Worm (Caenorhabditis elegans): ENCODE measurements around the gene sre-49.
A peak's percentile ranks its signal among the peaks of the same experiment; 100 is the strongest.

The sre-49 gene

ce11 chrII:12323305-12323704, 4.7 kb downstream of the sre-49 start, which contains the start of gene sre-53:
Gene sre-53, minus strand, starts transcription at chrII:12323405.
- no peak for TF ChIP-seq skn-1 (tag; optimal IDR thresholded peaks at IDR 0.05)
- TF ChIP-seq ZK337.2 (GFP tag; IDR thresholded peaks at IDR 0.05): no peak
- TF ChIP-seq daf-19 (GFP tag; conservative IDR thresholded peaks at IDR 0.05): no peak
- TF ChIP-seq duxl-1 (tag; optimal IDR thresholded peaks at IDR 0.05; ENCODE audit: poor library complexity): no peak
- no peak for TF ChIP-seq Y5F2A.4 (GFP tag; optimal IDR thresholded peaks at IDR 0.05)
- TF ChIP-seq egl-43 (GFP tag; IDR thresholded peaks at IDR 0.05): no peak
- no peak for TF ChIP-seq fkh-10 (GFP tag; optimal IDR thresholded peaks at IDR 0.05)
- no peak for TF ChIP-seq saeg-2 (GFP tag; IDR thresholded peaks at IDR 0.05)
- TF ChIP-seq lir-3 (tag; optimal IDR thresholded peaks at IDR 0.05): no peak
- no peak for TF ChIP-seq lin-13 (GFP tag; optimal IDR thresholded peaks at IDR 0.05)
- no peak for TF ChIP-seq pha-4 (GFP tag; IDR thresholded peaks at IDR 0.05)
- no peak for TF ChIP-seq pha-4 (tag; optimal IDR thresholded peaks at IDR 0.05)
- no peak for TF ChIP-seq arid-1 (GFP tag; conservative IDR thresholded peaks at IDR 0.05)
- no peak for TF ChIP-seq zip-11 (GFP tag; IDR thresholded peaks at IDR 0.05)
- no peak for TF ChIP-seq unc-62 (GFP tag; optimal IDR thresholded peaks at IDR 0.05 in 1 of 2)
- no peak for TF ChIP-seq unc-62 (tag; optimal IDR thresholded peaks at IDR 0.05)

DNA sequence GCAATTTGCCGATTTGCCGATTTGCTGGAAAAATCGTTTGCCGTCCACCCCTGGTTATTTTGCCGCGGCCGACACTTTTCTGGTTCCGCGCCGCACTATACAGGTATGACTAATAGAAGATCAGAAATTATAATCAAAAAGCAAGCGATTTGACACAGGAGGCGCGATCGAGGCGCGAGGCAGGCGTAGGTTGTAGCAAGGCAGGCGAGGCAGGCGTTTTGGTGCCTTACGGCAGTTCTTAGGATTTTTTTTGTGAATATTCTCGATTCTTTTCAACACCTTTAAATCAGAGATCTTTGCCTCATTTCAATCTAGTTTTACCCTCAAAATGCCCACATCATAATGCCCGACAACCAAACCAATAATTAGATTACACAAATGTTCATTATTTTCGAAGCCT, 5.5 kb downstream of the sre-49 start, which contains the start of gene sre-56:
TSS of gene sre-56 (plus strand) at position 301 of the 400 bp plus-strand sequence.
- no peak for TF ChIP-seq lir-3 (tag; optimal IDR thresholded peaks at IDR 0.05)
- TF ChIP-seq aha-1 (tag): peak; percentile 51

DNA sequence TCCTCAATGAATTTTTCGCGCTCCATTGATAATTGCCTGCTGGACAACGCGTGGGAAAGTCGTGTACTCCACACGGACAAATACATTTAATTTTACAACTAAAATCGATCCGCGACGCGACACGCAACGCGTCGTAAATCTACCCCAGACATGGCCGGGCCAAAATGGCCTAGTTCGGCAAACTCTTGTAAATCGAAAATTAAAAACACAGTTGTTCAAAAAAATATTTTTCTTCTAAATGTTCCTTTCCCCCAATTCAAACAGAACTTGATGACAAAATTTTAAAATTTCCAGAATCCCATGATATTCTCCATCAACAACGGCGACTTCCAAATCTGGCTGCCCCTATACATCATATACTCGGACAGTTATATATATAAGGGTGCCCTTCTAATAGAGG, 10.4 kb downstream of the sre-49 start, which contains the start of gene sre-55:
TSS of gene sre-55 (plus strand) at position 301 of the 400 bp plus-strand sequence.
- TF ChIP-seq lin-39 (tag; optimal IDR thresholded peaks at IDR 0.05): no peak
- no peak for TF ChIP-seq nhr-11 (tag; optimal IDR thresholded peaks at IDR 0.05)
- no peak for TF ChIP-seq arid-1 (GFP tag; conservative IDR thresholded peaks at IDR 0.05)

ce11 chrII:12332624-12333023, 14.0 kb downstream of the sre-49 start, which contains the start of gene sre-54:
Gene sre-54, plus strand, starts transcription at chrII:12332924.
- TF ChIP-seq lin-39 (tag; optimal IDR thresholded peaks at IDR 0.05) (no peak), lin-38 (GFP tag; IDR thresholded peaks at IDR 0.05) (no peak), dpl-1 (GFP tag; optimal IDR thresholded peaks at IDR 0.05) (no peak), arid-1 (GFP tag; conservative IDR thresholded peaks at IDR 0.05) (no peak), mes-2 (tag; optimal IDR thresholded peaks at IDR 0.05; ENCODE audit: poor library complexity, severe bottlenecking) (no peak), ceh-32 (tag; optimal IDR thresholded peaks at IDR 0.05; ENCODE audit: poor library complexity) (no peak), sdz-12 (GFP tag; optimal IDR thresholded peaks at IDR 0.05) (no peak), nhr-76 (tag; optimal IDR thresholded peaks at IDR 0.05) (no peak), mxl-2 (GFP tag; conservative IDR thresholded peaks at IDR 0.05) (no peak), F37D6.2 (tag; optimal IDR thresholded peaks at IDR 0.05) (no peak)

ce11 chrII:12335430-12335829, 16.8 kb downstream of the sre-49 start, which contains the start of gene sre-52:
Gene sre-52, plus strand, starts transcription at chrII:12335730.
- TF ChIP-seq hif-1 (tag; optimal IDR thresholded peaks at IDR 0.05) (no peak), ZK546.5 (tag; optimal IDR thresholded peaks at IDR 0.05) (no peak), lin-1 (GFP tag; IDR thresholded peaks at IDR 0.05) (no peak), daf-12 (tag; optimal IDR thresholded peaks at IDR 0.05) (no peak), nhr-11 (tag; optimal IDR thresholded peaks at IDR 0.05) (no peak)

ce11 chrII:12339152-12339551, 20.5 kb downstream of the sre-49 start:
- TF ChIP-seq dmd-8 (GFP tag; IDR thresholded peaks at IDR 0.05) (no peak), skn-1 (tag; optimal IDR thresholded peaks at IDR 0.05) (no peak), mxl-3 (GFP tag; optimal IDR thresholded peaks at IDR 0.05) (no peak), ceh-28 (tag; optimal IDR thresholded peaks at IDR 0.05) (peak; percentile 46), lin-39 (tag; optimal IDR thresholded peaks at IDR 0.05) (no peak), ztf-11 (tag; optimal IDR thresholded peaks at IDR 0.05) (no peak), ces-1 (GFP tag; optimal IDR thresholded peaks at IDR 0.05) (no peak), nhr-42 (GFP tag; IDR thresholded peaks at IDR 0.05) (no peak), lin-15B (tag; optimal IDR thresholded peaks at IDR 0.05) (no peak), dmd-6 (GFP tag; IDR thresholded peaks at IDR 0.05) (no peak), R02D3.7 (tag; optimal IDR thresholded peaks at IDR 0.05) (no peak), lin-13 (GFP tag; optimal IDR thresholded peaks at IDR 0.05) (peak; percentile 28), hif-1 (tag; optimal IDR thresholded peaks at IDR 0.05) (peak in 1 of 2 experiments; percentile 59), ceh-44 (GFP tag; IDR thresholded peaks at IDR 0.05) (no peak), gei-8 (GFP tag; optimal IDR thresholded peaks at IDR 0.05) (no peak), nhr-76 (tag; optimal IDR thresholded peaks at IDR 0.05) (no peak), hmg-1.1 (GFP tag; IDR thresholded peaks at IDR 0.05) (no peak; the same call in 1 of the 2 replicates)

Data from whole organism, L4 larva.